Fruit fly (Drosophila melanogaster) whole organism, embryonic: ENCODE results near the gene neur.

Experiments used
- Atf6 ChIP-seq: fragments of 200-800 bp; sonication (Bioruptor generic); IDR thresholded peaks from 2 replicates; pipeline ENCODE4 v1.3.6; 2022; ENCODE audit warnings: missing biosample characterization, missing genetic modification characterization
- Blimp-1 ChIP-seq: fragments of 200-800 bp; sonication (Bioruptor generic); optimal IDR thresholded peaks from 3 replicates; lab custom pipeline; 2018; ENCODE audit warnings: missing biosample characterization, missing genetic modification characterization, mild to moderate bottlenecking, moderate library complexity, missing genetic modification reagents
- CG10267 ChIP-seq: fragments of 200-800 bp; sonication (Bioruptor generic); optimal IDR thresholded peaks from 2 replicates; lab custom pipeline; 2018; ENCODE audit warnings: missing biosample characterization, mild to moderate bottlenecking, missing genetic modification characterization, moderate library complexity
- CG10979 ChIP-seq: fragments of 200-800 bp; sonication (Bioruptor generic); optimal IDR thresholded peaks from 2 replicates; lab custom pipeline; 2018; ENCODE audit warnings: missing biosample characterization, mild to moderate bottlenecking, missing genetic modification characterization, moderate library complexity
- CG11456 ChIP-seq: fragments of 200-800 bp; sonication (Bioruptor generic); IDR thresholded peaks from 3 replicates; pipeline ENCODE4 v1.3.6; 2022; ENCODE audit warnings: missing biosample characterization, missing genetic modification characterization
- CG12104 ChIP-seq: fragments of 200-800 bp; sonication (Bioruptor generic); optimal IDR thresholded peaks from 3 replicates; lab custom pipeline; 2016; ENCODE audit warnings: missing biosample characterization, missing genetic modification characterization
- CG13624 ChIP-seq: fragments of 200-800 bp; sonication (Bioruptor generic); optimal IDR thresholded peaks from 2 replicates; lab custom pipeline; 2016; ENCODE audit warnings: missing biosample characterization, missing genetic modification characterization
- CG14860 ChIP-seq: fragments of 200-800 bp; sonication (Bioruptor generic); IDR thresholded peaks from 3 replicates; pipeline ENCODE4 v1.3.6; 2022; ENCODE audit warnings: missing biosample characterization, missing genetic modification characterization; ENCODE audit not compliant: partially characterized antibody
- CG18011 ChIP-seq: fragments of 200-800 bp; sonication (Bioruptor generic); optimal IDR thresholded peaks from 2 replicates; lab custom pipeline; 2017; ENCODE audit warnings: missing biosample characterization, missing genetic modification characterization, mild to moderate bottlenecking, moderate library complexity, missing genotype
- CG18599 ChIP-seq: fragments of 200-800 bp; sonication (Bioruptor generic); optimal IDR thresholded peaks from 3 replicates; lab custom pipeline; 2017; ENCODE audit warnings: missing biosample characterization, missing genetic modification characterization, mild to moderate bottlenecking, moderate library complexity, missing genetic modification reagents
- CG30020 ChIP-seq: fragments of 200-800 bp; optimal IDR thresholded peaks from 2 replicates; lab custom pipeline; 2019; ENCODE audit warnings: missing biosample characterization, mild to moderate bottlenecking, missing genetic modification characterization, moderate library complexity
- CG30431 ChIP-seq: fragments of 200-800 bp; sonication (Bioruptor generic); optimal IDR thresholded peaks from 2 replicates; lab custom pipeline; 2017; ENCODE audit warnings: missing biosample characterization, missing genetic modification characterization
- CG3065 ChIP-seq: fragments of 200-800 bp; sonication (Bioruptor generic); optimal IDR thresholded peaks from 2 replicates; lab custom pipeline; 2016; ENCODE audit warnings: missing biosample characterization, missing genetic modification characterization
- CG31365 ChIP-seq: fragments of 200-800 bp; sonication (Bioruptor generic); optimal IDR thresholded peaks from 2 replicates; lab custom pipeline; 2018; ENCODE audit warnings: missing biosample characterization, mild to moderate bottlenecking, missing genetic modification characterization
- CG31441 ChIP-seq: fragments of 200-800 bp; sonication (Bioruptor generic); IDR thresholded peaks from 2 replicates; pipeline ENCODE4 v1.3.6; 2022; ENCODE audit warnings: missing biosample characterization, missing genetic modification characterization
- CG3847 ChIP-seq: fragments of 200-800 bp; sonication (Bioruptor generic); IDR thresholded peaks from 2 replicates; pipeline ENCODE4 v1.3.6; 2022; ENCODE audit warnings: missing biosample characterization, missing genetic modification characterization
- CG4328 ChIP-seq: fragments of 200-800 bp; sonication (Bioruptor generic); optimal IDR thresholded peaks from 3 replicates; lab custom pipeline; 2017; ENCODE audit warnings: missing biosample characterization, missing genetic modification reagents, missing genetic modification characterization
- CG4360 ChIP-seq: fragments of 200-800 bp; sonication (Bioruptor generic); IDR thresholded peaks from 2 replicates; pipeline ENCODE4 v1.3.6; 2022; ENCODE audit warnings: missing biosample characterization, missing genetic modification characterization
- CG6854 ChIP-seq: fragments of 200-800 bp; sonication (Bioruptor generic); optimal IDR thresholded peaks from 3 replicates; lab custom pipeline; 2017; ENCODE audit warnings: missing biosample characterization, mild to moderate bottlenecking, missing genetic modification characterization
- CG8281 ChIP-seq: fragments of 200-800 bp; sonication (Bioruptor generic); optimal IDR thresholded peaks from 2 replicates; lab custom pipeline; 2018; ENCODE audit warnings: missing biosample characterization, mild to moderate bottlenecking, missing genetic modification characterization, moderate library complexity
- CG9437 ChIP-seq: fragments of 200-800 bp; sonication (Bioruptor generic); optimal IDR thresholded peaks from 2 replicates; lab custom pipeline; 2018; ENCODE audit warnings: missing biosample characterization, mild to moderate bottlenecking, missing genetic modification characterization
- CG9932 ChIP-seq: fragments of 200-800 bp; sonication (Bioruptor generic); IDR thresholded peaks from 2 replicates; pipeline ENCODE4 v1.3.6; 2022; ENCODE audit warnings: missing biosample characterization, missing genetic modification characterization
- Drgx ChIP-seq: fragments of 200-800 bp; sonication (Bioruptor generic); IDR thresholded peaks from 2 replicates; pipeline ENCODE4 v1.3.6; 2022; ENCODE audit warnings: missing biosample characterization, missing genetic modification characterization
- Ets65A ChIP-seq: fragments of 200-800 bp; sonication (Bioruptor generic); peaks from one replicate; lab custom pipeline; 2016; ENCODE audit warnings: missing biosample characterization, missing genetic modification characterization
- Fer1 ChIP-seq: fragments of 200-800 bp; sonication (Bioruptor generic); optimal IDR thresholded peaks from 2 replicates; lab custom pipeline; 2017; ENCODE audit warnings: missing biosample characterization, mild to moderate bottlenecking, missing genetic modification characterization
- Hr39 ChIP-seq: fragments of >200 bp; optimal IDR thresholded peaks from 2 replicates; lab custom pipeline; 2017
- Max ChIP-seq: fragments of 200-800 bp; sonication (Bioruptor generic); optimal IDR thresholded peaks from 2 replicates; lab custom pipeline; 2016; ENCODE audit warnings: missing biosample characterization, mild to moderate bottlenecking, missing genetic modification characterization
- Med ChIP-seq: fragments of 200-800 bp; sonication (Bioruptor generic); peaks from one replicate; lab custom pipeline; 2016; ENCODE audit warnings: missing biosample characterization, missing genetic modification characterization, mild to moderate bottlenecking, inconsistent platforms, moderate library complexity
- Opbp ChIP-seq: fragments of 200-800 bp; sonication (Bioruptor generic); IDR thresholded peaks from 3 replicates; pipeline ENCODE4 v1.3.6; 2022; ENCODE audit warnings: missing biosample characterization, missing genetic modification characterization; ENCODE audit not compliant: partially characterized antibody
- Sry-β ChIP-seq: fragments of 200-800 bp; sonication (Bioruptor generic); optimal IDR thresholded peaks from 2 replicates; lab custom pipeline; 2018; ENCODE audit warnings: missing biosample characterization, mild to moderate bottlenecking, missing genetic modification characterization, moderate library complexity
- Vsx1 ChIP-seq: fragments of 200-800 bp; sonication (Bioruptor generic); optimal IDR thresholded peaks from 2 replicates; lab custom pipeline; 2017; ENCODE audit warnings: missing biosample characterization, mild to moderate bottlenecking, missing genetic modification characterization, missing genetic modification reagents
- Xrp1 ChIP-seq: fragments of 200-800 bp; sonication (Bioruptor generic); IDR thresholded peaks from 2 replicates; pipeline ENCODE4 v1.3.6; 2022; ENCODE audit warnings: missing biosample characterization, missing genetic modification characterization
- bsh ChIP-seq, 2 experiments: fragments of 200-800 bp; sonication (Bioruptor generic); optimal IDR thresholded peaks; 2 replicates each; lab custom pipeline; 2017 to 2018; ENCODE audit warnings: mild to moderate bottlenecking in 2 of 2, missing biosample characterization in 2 of 2, missing genetic modification characterization in 2 of 2, moderate library complexity in 1 of 2
- ci ChIP-seq: fragments of 200-800 bp; sonication (Bioruptor generic); IDR thresholded peaks from 3 replicates; pipeline ENCODE4 v1.3.6; 2022; ENCODE audit warnings: missing biosample characterization, missing genetic modification characterization
- crol ChIP-seq: fragments of 200-800 bp; sonication (Bioruptor generic); IDR thresholded peaks from 2 replicates; pipeline ENCODE4 v1.3.6; 2022; ENCODE audit warnings: missing biosample characterization, missing genetic modification characterization
- dan ChIP-seq: fragments of 200-800 bp; sonication (Bioruptor generic); IDR thresholded peaks from 2 replicates; pipeline ENCODE4 v1.3.6; 2022; ENCODE audit warnings: missing biosample characterization, missing genetic modification characterization
- danr ChIP-seq: fragments of 200-800 bp; sonication (Bioruptor generic); IDR thresholded peaks from 2 replicates; pipeline ENCODE4 v1.3.6; 2022; ENCODE audit warnings: missing biosample characterization, missing genetic modification characterization
- ems ChIP-seq: fragments of 200-800 bp; sonication (Bioruptor generic); optimal IDR thresholded peaks from 3 replicates; lab custom pipeline; 2016; ENCODE audit warnings: missing biosample characterization, missing genetic modification characterization
- gcm ChIP-seq: fragments of 200-800 bp; sonication (Bioruptor generic); optimal IDR thresholded peaks from 2 replicates; lab custom pipeline; 2019; ENCODE audit warnings: missing biosample characterization, mild to moderate bottlenecking, missing genetic modification characterization, moderate library complexity
- ham ChIP-seq: fragments of 200-800 bp; sonication (Bioruptor generic); IDR thresholded peaks from 2 replicates; pipeline ENCODE4 v1.3.6; 2022; ENCODE audit warnings: missing biosample characterization, missing genetic modification characterization
- hbn ChIP-seq: fragments of 200-800 bp; sonication (Bioruptor generic); IDR thresholded peaks from 2 replicates; pipeline ENCODE4 v1.3.6; 2022; ENCODE audit warnings: missing biosample characterization, missing genetic modification characterization; ENCODE audit not compliant: partially characterized antibody
- jigr1 ChIP-seq: fragments of 200-800 bp; sonication (Bioruptor generic); IDR thresholded peaks from 3 replicates; pipeline ENCODE4 v1.3.6; 2022; ENCODE audit warnings: missing biosample characterization, missing genetic modification characterization
- kay ChIP-seq: fragments of 200-800 bp; sonication (Bioruptor generic); optimal IDR thresholded peaks from 2 replicates; lab custom pipeline; 2016; ENCODE audit warnings: missing biosample characterization, missing genetic modification characterization
- lov ChIP-seq, 2 experiments: fragments of 200-800 bp in 1 of 2; fragments of >200 bp in 1 of 2; sonication (Bioruptor generic) in 1 of 2; IDR thresholded peaks in 1 of 2; optimal IDR thresholded peaks in 1 of 2; 2 replicates in 1 of 2; 3 replicates in 1 of 2; pipeline versions ENCODE4 v1.3.6 to Lab custom; 2017 to 2022; ENCODE audit warnings: missing biosample characterization in 1 of 2, missing genetic modification characterization in 1 of 2
- sens ChIP-seq: fragments of 200-800 bp; sonication (Bioruptor generic); peaks from one replicate; lab custom pipeline; 2016; ENCODE audit warnings: missing biosample characterization, missing genetic modification characterization
- sim ChIP-seq: fragments of 200-800 bp; sonication (Bioruptor generic); IDR thresholded peaks from 2 replicates; pipeline ENCODE4 v1.3.6; 2022; ENCODE audit warnings: missing biosample characterization, missing genetic modification characterization
- tap ChIP-seq: fragments of 200-800 bp; optimal IDR thresholded peaks from 3 replicates; lab custom pipeline; 2019; ENCODE audit warnings: missing biosample characterization, mild to moderate bottlenecking, missing genetic modification characterization, moderate library complexity
- tll ChIP-seq, 2 experiments: fragments of 200-800 bp in 1 of 2; fragments of >200 bp in 1 of 2; sonication (Bioruptor generic) in 1 of 2; optimal IDR thresholded peaks; 2 replicates each; lab custom pipeline; 2017 to 2019; ENCODE audit warnings: missing biosample characterization in 2 of 2, missing genetic modification characterization in 2 of 2, mild to moderate bottlenecking in 1 of 2, moderate library complexity in 1 of 2
- tx ChIP-seq: fragments of 200-800 bp; sonication (Bioruptor generic); optimal IDR thresholded peaks from 2 replicates; lab custom pipeline; 2016; ENCODE audit warnings: missing biosample characterization, missing genetic modification characterization

The neur gene

DNA sequence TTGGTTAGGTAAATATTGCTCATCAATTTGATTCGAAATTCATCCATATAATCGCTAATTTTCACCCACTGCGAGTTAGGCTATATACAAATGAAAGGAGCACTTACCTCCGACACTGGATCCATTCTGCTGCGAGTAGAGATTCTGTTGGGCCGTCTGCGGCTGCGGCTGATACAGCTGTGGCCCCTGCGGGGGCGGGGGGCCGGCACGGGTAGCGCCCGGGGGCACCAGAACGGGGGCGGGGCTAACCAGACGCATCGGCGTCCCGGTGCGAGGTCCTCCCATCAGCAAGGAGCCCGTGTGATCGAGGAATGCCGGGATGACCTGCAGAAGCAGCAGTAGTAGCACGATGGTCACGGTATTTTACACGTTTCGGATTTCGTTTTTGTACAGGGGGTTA, 40.4 kb upstream of the neur start:
- TF ChIP-seq dan (GFP tag; lab: Robert Waterston, UW) (no peak), Hr39 (peak; percentile 88), CG11456 (GFP tag; lab: Robert Waterston, UW) (0 out of 3 replicates have a peak, but pooled peaks have one; percentile 24), CG9932 (GFP tag; lab: Robert Waterston, UW) (no peak), Vsx1 (GFP tag; lab: Kevin White, UChicago) (no peak), CG30431 (GFP tag; lab: Kevin White, UChicago) (no peak), CG3847 (GFP tag; lab: Robert Waterston, UW) (no peak), Fer1 (GFP tag; lab: Kevin White, UChicago) (no peak), CG6854 (GFP tag; lab: Kevin White, UChicago) (no peak), tx (no peak), CG4328 (GFP tag; lab: Kevin White, UChicago) (no peak), jigr1 (no peak), CG3065 (GFP tag; lab: Kevin White, UChicago) (no peak), kay (GFP tag; lab: Kevin White, UChicago) (no peak), Opbp (0 out of 3 replicates have a peak, but pooled peaks have one; percentile 23), CG9437 (no peak), ham (GFP tag; lab: Robert Waterston, UW) (no peak), CG12104 (GFP tag; lab: Kevin White, UChicago) (no peak), lov (optimal IDR thresholded peaks at IDR 0.05; lab: Kevin White, UChicago) (no peak), lov (GFP tag; IDR thresholded peaks at IDR 0.05; lab: Robert Waterston, UW) (peak; percentile 44; the same call in 1 of the 3 replicates), tap (tag; lab: Kevin White, UChicago) (no peak), sim (GFP tag; lab: Robert Waterston, UW) (no peak), crol (GFP tag; lab: Robert Waterston, UW) (peak; percentile 32; the same call in 1 of the 2 replicates), Atf6 (GFP tag; lab: Robert Waterston, UW) (no peak), Max (GFP tag; lab: Kevin White, UChicago) (no peak), CG13624 (no peak), CG14860 (GFP tag; lab: Robert Waterston, UW) (no peak)

DNA sequence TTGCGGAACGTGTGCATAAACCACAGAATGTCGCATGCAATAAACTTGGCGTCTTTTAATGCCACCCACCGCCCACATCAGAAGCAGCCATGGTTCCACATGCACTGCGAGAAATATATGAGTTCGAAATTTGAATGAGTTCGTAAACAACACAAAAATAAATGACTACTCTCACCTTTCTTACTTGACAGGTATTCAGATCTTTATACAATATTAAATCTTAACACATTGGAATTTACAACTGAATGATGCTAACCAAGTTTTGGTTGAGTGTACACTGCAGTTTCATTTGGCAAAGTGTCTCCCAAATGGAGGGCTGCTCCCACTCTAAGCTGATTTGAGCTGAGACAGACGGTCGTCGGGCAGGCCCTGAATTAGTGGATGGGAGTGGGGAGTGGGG, 35.7 kb upstream of the neur start:
- TF ChIP-seq CG10267 (tag; lab: Kevin White, UChicago) (no peak), CG4360 (GFP tag; lab: Robert Waterston, UW) (no peak), tll (GFP tag; optimal IDR thresholded peaks at IDR 0.05; lab: Kevin White, UChicago) (no peak), ci (GFP tag; lab: Robert Waterston, UW) (no peak), CG31441 (GFP tag; lab: Robert Waterston, UW) (0 out of 2 replicates have a peak, but pooled peaks have one; percentile 12), ems (GFP tag; lab: Kevin White, UChicago) (peak; percentile 7), CG30020 (tag; lab: Kevin White, UChicago) (no peak), hbn (GFP tag; lab: Robert Waterston, UW) (no peak), sens (GFP tag; lab: Kevin White, UChicago) (peak; percentile 28), gcm (no peak), CG18011 (GFP tag; lab: Kevin White, UChicago) (no peak), CG31365 (no peak), Med (GFP tag; lab: Kevin White, UChicago) (peak; percentile 68), CG8281 (tag; lab: Kevin White, UChicago) (no peak), bsh (GFP tag; optimal IDR thresholded peaks at IDR 0.05; lab: Kevin White, UChicago) (peak in 1 of 2 experiments; percentile 28), danr (GFP tag; lab: Robert Waterston, UW) (no peak), CG18599 (peak; percentile 29), Drgx (GFP tag; lab: Robert Waterston, UW) (peak; percentile 52; the same call in 1 of the 2 replicates), Ets65A (GFP tag; lab: Kevin White, UChicago) (peak; percentile 81), Xrp1 (GFP tag; lab: Robert Waterston, UW) (peak; percentile 20; the same call in 1 of the 2 replicates), CG10979 (tag; lab: Kevin White, UChicago) (peak; percentile 18), Sry-β (GFP tag; lab: Kevin White, UChicago) (no peak), Blimp-1 (peak; percentile 12)
